Fruit fly (Drosophila melanogaster) whole organism, adult: ENCODE results near the gene Syp.

Experiments
- CG11617 ChIP-seq: fragments of 200-800 bp; sonication (Bioruptor generic); optimal IDR thresholded peaks from 2 replicates; lab custom pipeline; 2017; ENCODE audit warnings: mild to moderate bottlenecking, missing biosample characterization, missing genetic modification reagents, missing genetic modification characterization
- CG12768 ChIP-seq: fragments of 200-800 bp; sonication (Bioruptor generic); optimal IDR thresholded peaks from 2 replicates; lab custom pipeline; 2017; ENCODE audit warnings: missing biosample characterization, missing genetic modification characterization, mild to moderate bottlenecking, moderate library complexity, missing genetic modification reagents
- CG14711 ChIP-seq: fragments of 200-800 bp; sonication (Bioruptor generic); optimal IDR thresholded peaks from 2 replicates; lab custom pipeline; 2018; ENCODE audit warnings: missing biosample characterization, mild to moderate bottlenecking, missing genetic modification characterization, moderate library complexity
- Clk ChIP-seq: fragments of 200-800 bp; sonication (Bioruptor generic); optimal IDR thresholded peaks from 2 replicates; lab custom pipeline; 2017; ENCODE audit warnings: missing biosample characterization, missing genetic modification characterization
- Hr96 ChIP-seq: fragments of 200-800 bp; sonication (Bioruptor generic); optimal IDR thresholded peaks from 2 replicates; lab custom pipeline; 2016; ENCODE audit warnings: missing biosample characterization, missing genetic modification characterization
- cic ChIP-seq: fragments of 200-800 bp; sonication (Bioruptor generic); optimal IDR thresholded peaks from 2 replicates; lab custom pipeline; 2017; ENCODE audit warnings: missing biosample characterization, mild to moderate bottlenecking, missing genetic modification characterization, moderate library complexity

DNA sequence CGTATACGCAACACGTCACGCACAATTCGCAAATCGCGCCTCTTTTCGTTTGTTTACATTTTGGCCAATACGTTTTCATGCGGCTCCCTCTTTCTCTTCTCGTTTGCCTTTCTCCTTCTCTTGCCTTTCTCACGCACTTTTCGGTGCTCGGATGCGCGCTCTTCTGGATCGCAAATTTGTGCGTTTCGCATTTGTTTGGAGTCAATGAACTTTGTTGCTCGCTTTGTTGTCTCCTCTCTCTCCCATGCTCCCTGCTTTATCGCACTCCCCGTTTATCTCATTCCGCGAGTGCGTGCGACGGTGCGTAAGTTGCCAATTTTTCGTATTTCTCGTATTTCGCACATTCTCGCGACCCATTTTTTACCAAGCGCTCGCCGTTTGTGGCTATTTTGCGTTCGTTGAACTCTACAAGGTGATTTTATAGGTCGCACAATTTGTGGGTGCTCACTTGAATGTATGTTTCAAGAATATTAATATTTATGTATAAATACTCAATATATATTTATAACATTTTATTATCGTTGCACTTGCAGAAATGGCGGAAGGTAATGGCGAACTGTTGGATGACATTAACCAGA, 34.8 kb downstream of the Syp start:
- TF ChIP-seq Hr96 (GFP tag; lab: Kevin White, UChicago): no peak
- no peak for TF ChIP-seq CG12768 (GFP tag; lab: Kevin White, UChicago)
- TF ChIP-seq CG14711 (tag; lab: Kevin White, UChicago): no peak
- TF ChIP-seq CG11617: no peak
- no peak for TF ChIP-seq Clk (GFP tag; lab: Kevin White, UChicago)
- no peak for TF ChIP-seq cic (GFP tag; lab: Kevin White, UChicago)
